Fruit fly (Drosophila melanogaster): ENCODE results near the gene Lectin-galC1.

The Lectin-galC1 gene

dm6 chr2L:19425765-19426329 lies 8.6 kb downstream of the Lectin-galC1 start (continued):
- peak; percentile 3 for TF ChIP-seq btn (GFP tag; optimal IDR thresholded peaks at IDR 0.05)
- no peak for TF ChIP-seq Dip2 (GFP tag; IDR thresholded peaks at IDR 0.05)
- TF ChIP-seq CG9932 (GFP tag; IDR thresholded peaks at IDR 0.05): peak; percentile 67
- TF ChIP-seq bbx (GFP tag; IDR thresholded peaks at IDR 0.05; ENCODE audit: partially characterized antibody): no peak
- TF ChIP-seq Awh (GFP tag; IDR thresholded peaks at IDR 0.05): peak; percentile 81
- TF ChIP-seq eve (GFP tag; optimal IDR thresholded peaks at IDR 0.05): no peak
- TF ChIP-seq nerfin-2 (GFP tag; IDR thresholded peaks at IDR 0.05; ENCODE audit: partially characterized antibody): no peak
- TF ChIP-seq slbo (GFP tag; IDR thresholded peaks at IDR 0.05): peak; percentile 85
- no peak for TF ChIP-seq sna (GFP tag; IDR thresholded peaks at IDR 0.05; ENCODE audit: partially characterized antibody)
- TF ChIP-seq bsh (GFP tag; optimal IDR thresholded peaks at IDR 0.05): peak in 1 of 2 experiments; percentile 73
- peak; percentile 19 to 91 for TF ChIP-seq tll (GFP tag; optimal IDR thresholded peaks at IDR 0.05)
- peak; percentile 24 for TF ChIP-seq CG7786 (GFP tag; optimal IDR thresholded peaks at IDR 0.05)
- TF ChIP-seq lilli (GFP tag; optimal IDR thresholded peaks at IDR 0.05): peak; percentile 78
- no peak for TF ChIP-seq fru (optimal IDR thresholded peaks at IDR 0.05)
- no peak for TF ChIP-seq CG3163 (GFP tag; optimal IDR thresholded peaks at IDR 0.05)
- no peak for TF ChIP-seq ham (GFP tag; IDR thresholded peaks at IDR 0.05)
- TF ChIP-seq Nf-YB (GFP tag; optimal IDR thresholded peaks at IDR 0.05): no peak
- peak; percentile 12 for TF ChIP-seq Bdp1 (GFP tag; optimal IDR thresholded peaks at IDR 0.05)
- peak; percentile 60 for TF ChIP-seq CG15696 (tag; optimal IDR thresholded peaks at IDR 0.05)
- no peak for TF ChIP-seq hb (GFP tag; IDR thresholded peaks at IDR 0.05; ENCODE audit: partially characterized antibody)
- peak; percentile 69 for TF ChIP-seq CG2120 (GFP tag; optimal IDR thresholded peaks at IDR 0.05)
- TF ChIP-seq Gug (GFP tag; IDR thresholded peaks at IDR 0.05): peak; percentile 76
- TF ChIP-seq Dbx (GFP tag; IDR thresholded peaks at IDR 0.05): peak; percentile 43; the same call in 2 of the 3 replicates
- peak; percentile 72 for TF ChIP-seq CG8388 (GFP tag; optimal IDR thresholded peaks at IDR 0.05)
- TF ChIP-seq sima (GFP tag; optimal IDR thresholded peaks at IDR 0.05): no peak
- peak; percentile 39 for TF ChIP-seq CG9876 (GFP tag; optimal IDR thresholded peaks at IDR 0.05)
- no peak for TF ChIP-seq wor (GFP tag; IDR thresholded peaks at IDR 0.05)
- TF ChIP-seq CG18011 (GFP tag; optimal IDR thresholded peaks at IDR 0.05): peak; percentile 32
- no peak for TF ChIP-seq CG8944 (GFP tag; optimal IDR thresholded peaks at IDR 0.05)
- TF ChIP-seq Ada2b (GFP tag; IDR thresholded peaks at IDR 0.05): peak; percentile 74
- 0 out of 2 replicates have a peak, but pooled peaks have one; percentile 4 for TF ChIP-seq CG17612 (GFP tag; IDR thresholded peaks at IDR 0.05)
- peak; percentile 72 for TF ChIP-seq cwo (GFP tag; optimal IDR thresholded peaks at IDR 0.05)
- peak; percentile 39 for TF ChIP-seq CG16863 (GFP tag; optimal IDR thresholded peaks at IDR 0.05)
- TF ChIP-seq caup (GFP tag; optimal IDR thresholded peaks at IDR 0.05; ENCODE audit: severe bottlenecking): peak; percentile 50
- TF ChIP-seq CG18476 (GFP tag; optimal IDR thresholded peaks at IDR 0.05): peak; percentile 28
- no peak for TF ChIP-seq HmgZ (tag; optimal IDR thresholded peaks at IDR 0.05)
- peak; percentile 16 for TF ChIP-seq Bteb2 (GFP tag; optimal IDR thresholded peaks at IDR 0.05)
- peak; percentile 65 for TF ChIP-seq sob (GFP tag; IDR thresholded peaks at IDR 0.05)
- peak; percentile 6 for TF ChIP-seq run (tag; optimal IDR thresholded peaks at IDR 0.05)
- peak; percentile 47 for TF ChIP-seq CG12219 (GFP tag; optimal IDR thresholded peaks at IDR 0.05)
- TF ChIP-seq tio (GFP tag; optimal IDR thresholded peaks at IDR 0.05): peak; percentile 77
- TF ChIP-seq fd96Cb (tag; optimal IDR thresholded peaks at IDR 0.05): peak; percentile 61
- no peak for TF ChIP-seq chinmo (GFP tag; IDR thresholded peaks at IDR 0.05; ENCODE audit: partially characterized antibody)
- peak; percentile 43; the same call in 1 of the 2 replicates for TF ChIP-seq GATAe (GFP tag; conservative IDR thresholded peaks at IDR 0.05)
- TF ChIP-seq lbe (GFP tag; optimal IDR thresholded peaks at IDR 0.05): peak; percentile 12
- no peak for TF ChIP-seq Myb (GFP tag; optimal IDR thresholded peaks at IDR 0.05)
- TF ChIP-seq NfI (GFP tag; optimal IDR thresholded peaks at IDR 0.05): peak; percentile 66
- peak; percentile 15 for TF ChIP-seq Dad (GFP tag; optimal IDR thresholded peaks at IDR 0.05)
- TF ChIP-seq wdn (GFP tag; IDR thresholded peaks at IDR 0.05): 0 out of 2 replicates have a peak, but pooled peaks have one; percentile 38
- no peak for TF ChIP-seq cad (GFP tag; optimal IDR thresholded peaks at IDR 0.05)

Measured in whole organism, embryonic.